Fruit fly (Drosophila melanogaster) whole organism, wandering third instar larva: ENCODE results near the gene Corp.

ENCODE experiments used
- Dfd ChIP-seq: fragments of >200 bp; optimal IDR thresholded peaks from 2 replicates; lab custom pipeline; 2017; ENCODE audit warnings: missing biosample characterization, missing genetic modification characterization
- HLH106 ChIP-seq: fragments of 200-800 bp; optimal IDR thresholded peaks from 3 replicates; lab custom pipeline; 2019; ENCODE audit warnings: missing biosample characterization, mild to moderate bottlenecking, missing genetic modification characterization, moderate library complexity
- Hr78 ChIP-seq: fragments of >200 bp; optimal IDR thresholded peaks from 2 replicates; lab custom pipeline; 2017; ENCODE audit warnings: missing biosample characterization, missing genetic modification characterization
- Rel ChIP-seq, 2 experiments: fragments of 200-800 bp; sonication (Bioruptor generic) in 1 of 2; optimal IDR thresholded peaks; 2 replicates in 1 of 2; 3 replicates in 1 of 2; lab custom pipeline; 2016 to 2019; ENCODE audit warnings: mild to moderate bottlenecking in 2 of 2, missing biosample characterization in 2 of 2, missing genetic modification characterization in 2 of 2, moderate library complexity in 1 of 2
- Vsx2 ChIP-seq: fragments of 200-300, 225-300 bp; sonication (Bioruptor generic); optimal IDR thresholded peaks from 2 replicates; lab custom pipeline; 2018; ENCODE audit warnings: missing biosample characterization, missing genetic modification characterization; ENCODE audit not compliant: partially characterized antibody
- brk ChIP-seq: fragments of 200-800 bp; sonication (Bioruptor generic); optimal IDR thresholded peaks from 2 replicates; lab custom pipeline; 2016; ENCODE audit warnings: missing biosample characterization, mild to moderate bottlenecking, missing genetic modification characterization
- h ChIP-seq: fragments of 200-800 bp; sonication (Bioruptor generic); optimal IDR thresholded peaks from 3 replicates; lab custom pipeline; 2016; ENCODE audit warnings: missing biosample characterization, mild to moderate bottlenecking, missing genetic modification characterization
- pan ChIP-seq: fragments of >200 bp; optimal IDR thresholded peaks from 2 replicates; lab custom pipeline; 2017
- psq ChIP-seq: fragments of 200-800 bp; sonication (Bioruptor generic); optimal IDR thresholded peaks from 3 replicates; lab custom pipeline; 2017; ENCODE audit warnings: missing biosample characterization, mild to moderate bottlenecking, missing genetic modification characterization, moderate library complexity
- usp ChIP-seq: fragments of >200 bp; optimal IDR thresholded peaks from 2 replicates; lab custom pipeline; 2017; ENCODE audit warnings: missing biosample characterization, missing genetic modification characterization

dm6 chrX:8251268-8251996 lies 19.8 kb downstream of the Corp start, which contains the start of gene ND-75:
- TF ChIP-seq Vsx2 (GFP tag; lab: Kevin White, UChicago) (no peak), Hr78 (GFP tag; lab: Kevin White, UChicago) (no peak), usp (GFP tag; lab: Kevin White, UChicago) (no peak), Rel (GFP tag; optimal IDR thresholded peaks at IDR 0.05; lab: Kevin White, UChicago) (no peak), Rel (tag; optimal IDR thresholded peaks at IDR 0.05; lab: Kevin White, UChicago) (no peak), brk (GFP tag; lab: Kevin White, UChicago) (no peak), pan (lab: Kevin White, UChicago) (no peak), Dfd (GFP tag; lab: Kevin White, UChicago) (no peak), HLH106 (tag; lab: Kevin White, UChicago) (no peak), h (no peak), psq (no peak)
